Fruit fly (Drosophila melanogaster): ENCODE data around the gene Sfxn1-3.

The Sfxn1-3 gene

DNA sequence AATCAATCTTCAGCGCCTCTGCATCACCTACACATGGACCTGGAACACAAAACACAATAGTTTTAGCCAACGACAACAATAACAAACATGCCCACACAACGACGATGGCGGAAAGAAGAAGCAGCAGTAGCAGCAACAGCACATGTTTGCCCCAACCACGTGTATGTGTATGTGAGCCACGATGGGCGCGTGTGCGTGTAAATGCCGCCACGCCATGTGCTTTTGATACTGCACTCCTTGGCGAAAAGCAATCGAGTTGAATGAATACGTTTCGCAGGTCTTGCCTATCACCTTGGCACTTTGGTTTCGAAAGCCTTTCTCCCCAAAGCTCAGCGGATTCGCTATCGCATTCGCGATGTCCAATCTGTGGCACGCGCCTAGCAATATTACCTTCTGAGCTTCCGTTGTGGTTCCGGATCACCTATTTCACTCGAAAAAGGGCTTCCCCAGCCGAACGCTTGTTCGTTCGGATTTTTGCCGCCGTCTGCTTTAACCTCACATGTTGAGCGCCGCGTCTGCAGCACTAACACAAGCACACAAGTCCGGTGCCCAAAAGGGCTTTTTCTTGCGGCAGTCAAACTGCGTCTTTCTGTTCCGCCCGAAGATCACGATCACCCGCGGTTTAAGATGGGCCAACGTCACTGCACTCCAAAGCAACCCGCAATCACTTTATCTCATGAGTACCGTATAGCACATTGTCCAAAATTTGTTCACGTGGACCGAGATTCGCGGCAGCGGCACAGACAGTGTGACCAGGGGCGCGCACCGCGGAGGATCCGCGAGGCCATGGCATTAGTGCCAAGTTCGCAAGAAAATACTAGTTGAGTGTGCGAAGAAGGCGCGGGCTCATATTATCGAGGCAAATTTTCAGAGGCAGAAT is 50.4 kb downstream of the Sfxn1-3 start, which contains the start of gene srl (continued):
- no peak for TF ChIP-seq Mad (GFP tag; optimal IDR thresholded peaks at IDR 0.05)
- no peak for TF ChIP-seq CG1647 (GFP tag; optimal IDR thresholded peaks at IDR 0.05)
- no peak for TF ChIP-seq disco-r (GFP tag; optimal IDR thresholded peaks at IDR 0.05)
- TF ChIP-seq CG13296 (GFP tag; optimal IDR thresholded peaks at IDR 0.05), result no peak
- no peak; the same call in 2 of the 3 replicates for TF ChIP-seq CG34224 (GFP tag; IDR thresholded peaks at IDR 0.05; ENCODE audit: partially characterized antibody)
- TF ChIP-seq CG4854 (GFP tag; optimal IDR thresholded peaks at IDR 0.05), result no peak
- TF ChIP-seq ssp (GFP tag; IDR thresholded peaks at IDR 0.05), result no peak
- no peak for TF ChIP-seq CG11695 (GFP tag; IDR thresholded peaks at IDR 0.05)
- peak; percentile 8 for TF ChIP-seq CG10979 (tag; optimal IDR thresholded peaks at IDR 0.05)
- peak; percentile 3 for TF ChIP-seq nmo (GFP tag; optimal IDR thresholded peaks at IDR 0.05)
- no peak for TF ChIP-seq CG43689 (GFP tag; IDR thresholded peaks at IDR 0.05)
- no peak for TF ChIP-seq CG10959 (GFP tag; IDR thresholded peaks at IDR 0.05)
- TF ChIP-seq Adf1 (GFP tag; IDR thresholded peaks at IDR 0.05), result peak; percentile 72
- no peak for TF ChIP-seq Meics (GFP tag; optimal IDR thresholded peaks at IDR 0.05)
- no peak for TF ChIP-seq Ptx1 (GFP tag; IDR thresholded peaks at IDR 0.05)
- TF ChIP-seq B-H1 (GFP tag; IDR thresholded peaks at IDR 0.05), result no peak
- TF ChIP-seq CG5180 (GFP tag; optimal IDR thresholded peaks at IDR 0.05), result peak; percentile 12
- no peak for TF ChIP-seq lbe (GFP tag; optimal IDR thresholded peaks at IDR 0.05)
- no peak for TF ChIP-seq CG4730 (GFP tag; IDR thresholded peaks at IDR 0.05)
- TF ChIP-seq CG3163 (GFP tag; optimal IDR thresholded peaks at IDR 0.05), result peak; percentile 14
- TF ChIP-seq CG5953 (GFP tag; IDR thresholded peaks at IDR 0.05), result no peak
- no peak for TF ChIP-seq dpn (GFP tag; optimal IDR thresholded peaks at IDR 0.05)
- no peak for TF ChIP-seq usp (GFP tag; optimal IDR thresholded peaks at IDR 0.05)
- peak; percentile 56 for TF ChIP-seq Lhr (GFP tag; optimal IDR thresholded peaks at IDR 0.05)
- TF ChIP-seq gsb (GFP tag; IDR thresholded peaks at IDR 0.05), result no peak
- TF ChIP-seq twi (tag; optimal IDR thresholded peaks at IDR 0.05), result peak; percentile 72
- TF ChIP-seq D19A (tag; optimal IDR thresholded peaks at IDR 0.05), result peak; percentile 21
- TF ChIP-seq chinmo (GFP tag; IDR thresholded peaks at IDR 0.05; ENCODE audit: partially characterized antibody), result 0 out of 4 replicates have a peak, but pooled peaks have one; percentile 61
- TF ChIP-seq CG12071 (GFP tag; optimal IDR thresholded peaks at IDR 0.05), result no peak
- TF ChIP-seq Antp (GFP tag; optimal IDR thresholded peaks at IDR 0.05), result no peak
- peak; percentile 47 for TF ChIP-seq CrebB (tag; optimal IDR thresholded peaks at IDR 0.05)
- TF ChIP-seq CG10366 (GFP tag; IDR thresholded peaks at IDR 0.05), result no peak
- TF ChIP-seq bowl (GFP tag; IDR thresholded peaks at IDR 0.05), result no peak
- TF ChIP-seq CG17612 (GFP tag; IDR thresholded peaks at IDR 0.05), result no peak
- no peak for TF ChIP-seq sim (GFP tag; IDR thresholded peaks at IDR 0.05)
- no peak for TF ChIP-seq CG14965 (GFP tag; optimal IDR thresholded peaks at IDR 0.05; ENCODE audit: borderline replicate concordance)
- peak; percentile 72 for TF ChIP-seq stwl (tag; optimal IDR thresholded peaks at IDR 0.05)
- TF ChIP-seq CG17361 (GFP tag; IDR thresholded peaks at IDR 0.05), result no peak
- TF ChIP-seq ATbp (GFP tag; optimal IDR thresholded peaks at IDR 0.05), result no peak
- no peak for TF ChIP-seq CG9817 (tag; optimal IDR thresholded peaks at IDR 0.05)
- no peak for TF ChIP-seq CG9215 (GFP tag; IDR thresholded peaks at IDR 0.05)
- TF ChIP-seq CG4360 (GFP tag; IDR thresholded peaks at IDR 0.05), result no peak
- TF ChIP-seq CG11456 (GFP tag; IDR thresholded peaks at IDR 0.05), result no peak
- TF ChIP-seq CG17328 (GFP tag; IDR thresholded peaks at IDR 0.05), result 0 out of 2 replicates have a peak, but pooled peaks have one; percentile 29
- peak; percentile 20; the same call in 1 of the 2 replicates for TF ChIP-seq Atf6 (GFP tag; IDR thresholded peaks at IDR 0.05)
- TF ChIP-seq Fer2 (tag; optimal IDR thresholded peaks at IDR 0.05), result no peak
- no peak for TF ChIP-seq nom (GFP tag; optimal IDR thresholded peaks at IDR 0.05)
- no peak for TF ChIP-seq CG7928 (GFP tag; optimal IDR thresholded peaks at IDR 0.05)
- TF ChIP-seq bsh (GFP tag; optimal IDR thresholded peaks at IDR 0.05), result no peak
- TF ChIP-seq peb (GFP tag; IDR thresholded peaks at IDR 0.05), result no peak
